Worm (Caenorhabditis elegans) whole organism, L1 larva: ENCODE results near the gene W03D2.9.

Source experiments
- C34B4.2 ChIP-seq: sonication (generic microtip); optimal IDR thresholded peaks from 2 replicates; lab custom pipeline; 2017; ENCODE audit warnings: mild to moderate bottlenecking, missing genetic modification characterization, missing compliant biosample characterization
- alr-1 ChIP-seq: fragments of 200-800 bp; sonication (Bioruptor generic); optimal IDR thresholded peaks from 2 replicates; lab custom pipeline; 2018; ENCODE audit warnings: borderline replicate concordance, mild to moderate bottlenecking, missing genetic modification characterization, missing compliant biosample characterization
- ama-1 ChIP-seq: fragments of 150-350 bp; optimal IDR thresholded peaks from 2 replicates; lab custom pipeline; 2014
- ceh-63 ChIP-seq: fragments of 200-800 bp; sonication (Bioruptor generic); optimal IDR thresholded peaks from 2 replicates; lab custom pipeline; 2018; ENCODE audit warnings: mild to moderate bottlenecking, missing genetic modification characterization, missing compliant biosample characterization
- dpl-1 ChIP-seq, 3 experiments: fragments of 150-350 bp in 2 of 3; sonication (generic microtip) in 1 of 3; optimal IDR thresholded peaks; 2 replicates each; lab custom pipeline; 2014 to 2017; ENCODE audit warnings: missing biosample characterization in 3 of 3, missing genetic modification characterization in 3 of 3, missing genetic modification reagents in 3 of 3
- efl-3 ChIP-seq: fragments of 200-800 bp; sonication (Bioruptor generic); optimal IDR thresholded peaks from 2 replicates; lab custom pipeline; 2018; ENCODE audit warnings: mild to moderate bottlenecking, missing genetic modification characterization, missing compliant biosample characterization
- egl-27 ChIP-seq, 2 experiments: fragments of 150-350 bp in 1 of 2; sonication (generic microtip); optimal IDR thresholded peaks; 3 replicates each; lab custom pipeline; 2017 to 2018; ENCODE audit warnings: missing biosample characterization in 2 of 2, missing genetic modification characterization in 2 of 2, missing genetic modification reagents in 2 of 2
- elt-2 ChIP-seq: sonication (generic microtip); optimal IDR thresholded peaks from 2 replicates; lab custom pipeline; 2016; ENCODE audit warnings: missing genetic modification characterization, mild to moderate bottlenecking, inconsistent platforms, missing compliant biosample characterization, missing genetic modification reagents
- ets-5 ChIP-seq: fragments of 200-800 bp; sonication (Bioruptor generic); IDR thresholded peaks from 2 replicates; pipeline ENCODE4 v1.3.6; 2022; ENCODE audit warnings: missing genetic modification characterization, missing compliant biosample characterization
- fkh-10 ChIP-seq: sonication (generic microtip); optimal IDR thresholded peaks from 2 replicates; lab custom pipeline; 2017; ENCODE audit warnings: missing biosample characterization, missing genetic modification reagents, missing genetic modification characterization
- grh-1 ChIP-seq: fragments of 200-800 bp; sonication (Bioruptor generic); IDR thresholded peaks from 2 replicates; pipeline ENCODE4 v1.3.6; 2022; ENCODE audit warnings: missing genetic modification reagents, missing genetic modification characterization, missing compliant biosample characterization
- hpl-2 ChIP-seq: fragments of 150-350 bp; optimal IDR thresholded peaks from 2 replicates; lab custom pipeline; 2014; ENCODE audit warnings: missing biosample characterization, missing genetic modification reagents, missing genetic modification characterization
- lin-13 ChIP-seq: fragments of 150-350 bp; optimal IDR thresholded peaks from 2 replicates; lab custom pipeline; 2014; ENCODE audit warnings: missing biosample characterization, missing genetic modification reagents, missing genetic modification characterization
- lin-15B ChIP-seq: fragments of 150-350 bp; sonication (generic microtip); optimal IDR thresholded peaks from 3 replicates; lab custom pipeline; 2014; ENCODE audit warnings: missing biosample characterization, missing genetic modification characterization
- lsy-2 ChIP-seq, 2 experiments: fragments of 150-350 bp; optimal IDR thresholded peaks; 2 replicates each; lab custom pipeline; 2014; ENCODE audit warnings: missing biosample characterization in 2 of 2, missing genetic modification characterization in 2 of 2
- mab-9 ChIP-seq: fragments of 200-800 bp; sonication (Bioruptor generic); IDR thresholded peaks from 2 replicates; pipeline ENCODE4 v1.3.6; 2022; ENCODE audit warnings: missing genetic modification reagents, missing genetic modification characterization, missing compliant biosample characterization
- mdl-1 ChIP-seq, 2 experiments: fragments of 150-350 bp; optimal IDR thresholded peaks; 2 replicates each; lab custom pipeline; 2014 to 2017; ENCODE audit warnings: missing biosample characterization in 2 of 2, missing genetic modification characterization in 2 of 2, inconsistent platforms in 1 of 2
- mef-2 ChIP-seq: fragments of 150-350 bp; optimal IDR thresholded peaks from 2 replicates; lab custom pipeline; 2014; ENCODE audit warnings: missing biosample characterization, missing genetic modification characterization
- nhr-11 ChIP-seq: fragments of 150-350 bp; optimal IDR thresholded peaks from 2 replicates; lab custom pipeline; 2014; ENCODE audit warnings: missing biosample characterization, missing genetic modification characterization
- nhr-237 ChIP-seq: fragments of 150-350 bp; optimal IDR thresholded peaks from 2 replicates; lab custom pipeline; 2014; ENCODE audit warnings: missing biosample characterization, missing genetic modification characterization
- nhr-28 ChIP-seq: fragments of 150-350 bp; optimal IDR thresholded peaks from 2 replicates; lab custom pipeline; 2014; ENCODE audit warnings: missing biosample characterization, missing genetic modification characterization
- nhr-76 ChIP-seq: sonication (generic microtip); optimal IDR thresholded peaks from 2 replicates; lab custom pipeline; 2017; ENCODE audit warnings: missing biosample characterization, missing genetic modification characterization
- nhr-77 ChIP-seq: fragments of 150-350 bp; optimal IDR thresholded peaks from 2 replicates; lab custom pipeline; 2014; ENCODE audit warnings: missing biosample characterization, missing genetic modification characterization
- pag-3 ChIP-seq: sonication (generic microtip); optimal IDR thresholded peaks from 2 replicates; lab custom pipeline; 2017; ENCODE audit warnings: missing genetic modification characterization, mild to moderate bottlenecking, missing compliant biosample characterization, antibody characterized with exemption, borderline replicate concordance; ENCODE audit not compliant: insufficient read depth
- pax-3 ChIP-seq: fragments of 200-800 bp; sonication (Bioruptor generic); optimal IDR thresholded peaks from 2 replicates; lab custom pipeline; 2018; ENCODE audit warnings: mild to moderate bottlenecking, missing genetic modification characterization, moderate library complexity, missing compliant biosample characterization
- rnt-1 ChIP-seq: sonication (generic microtip); optimal IDR thresholded peaks from 2 replicates; lab custom pipeline; 2016; ENCODE audit warnings: mild to moderate bottlenecking, missing genetic modification characterization, moderate library complexity, missing compliant biosample characterization
- skn-1 ChIP-seq: fragments of 150-350 bp; optimal IDR thresholded peaks from 2 replicates; lab custom pipeline; 2014; ENCODE audit warnings: missing biosample characterization, missing genetic modification characterization
- snpc-4 ChIP-seq: fragments of 150-350 bp; optimal IDR thresholded peaks from 2 replicates; lab custom pipeline; 2014; ENCODE audit warnings: missing biosample characterization, missing genetic modification characterization
- sox-4 ChIP-seq: sonication (generic microtip); optimal IDR thresholded peaks from 2 replicates; lab custom pipeline; 2016; ENCODE audit warnings: missing genetic modification characterization, missing compliant biosample characterization
- sptf-1 ChIP-seq: fragments of 150-350 bp; optimal IDR thresholded peaks from 2 replicates; lab custom pipeline; 2014; ENCODE audit warnings: missing biosample characterization, missing genetic modification characterization
- tbx-2 ChIP-seq: sonication (generic microtip); optimal IDR thresholded peaks from 2 replicates; lab custom pipeline; 2016; ENCODE audit warnings: missing genetic modification characterization, missing compliant biosample characterization
- unc-30 ChIP-seq: sonication (generic microtip); optimal IDR thresholded peaks from 2 replicates; lab custom pipeline; 2017; ENCODE audit warnings: missing biosample characterization, missing genetic modification characterization
- unc-62 ChIP-seq: fragments of 150-350 bp; optimal IDR thresholded peaks from 2 replicates; lab custom pipeline; 2014; ENCODE audit warnings: missing biosample characterization, missing genetic modification reagents, missing genetic modification characterization
- unc-86 ChIP-seq: sonication (generic microtip); optimal IDR thresholded peaks from 2 replicates; lab custom pipeline; 2016; ENCODE audit warnings: missing genetic modification characterization, missing compliant biosample characterization
- vab-15 ChIP-seq: sonication (generic microtip); optimal IDR thresholded peaks from 2 replicates; lab custom pipeline; 2017; ENCODE audit warnings: missing genotype, mild to moderate bottlenecking, missing genetic modification characterization, missing compliant biosample characterization
- ztf-11 ChIP-seq, 2 experiments: sonication (generic microtip); optimal IDR thresholded peaks; 2 replicates each; lab custom pipeline; 2016 to 2017; ENCODE audit warnings: missing genetic modification characterization in 2 of 2, missing biosample characterization in 1 of 2, missing compliant biosample characterization in 1 of 2

W03D2.9 gene

ce11 chrIV:4067336-4067735 lies 7.2 kb downstream of the W03D2.9 start:
- TF ChIP-seq unc-86 (tag; lab: Kevin White, UChicago) (no peak), nhr-77 (tag; lab: Kevin White, UChicago) (no peak), mab-9 (no peak), grh-1 (GFP tag; lab: Robert Waterston, UW) (no peak), sptf-1 (tag; lab: Kevin White, UChicago) (no peak), ama-1 (lab: Kevin White, UChicago) (no peak), pag-3 (tag; lab: Kevin White, UChicago) (no peak), unc-30 (tag; lab: Kevin White, UChicago) (no peak), elt-2 (tag; lab: Kevin White, UChicago) (no peak), C34B4.2 (no peak), fkh-10 (GFP tag; lab: Kevin White, UChicago) (no peak), lin-13 (no peak), alr-1 (tag; lab: Kevin White, UChicago) (no peak), pax-3 (no peak), skn-1 (no peak), unc-62 (GFP tag; lab: Kevin White, UChicago) (no peak), nhr-28 (no peak), lin-15B (tag; lab: Kevin White, UChicago) (no peak), ets-5 (GFP tag; lab: Robert Waterston, UW) (no peak), hpl-2 (GFP tag; lab: Kevin White, UChicago) (no peak)

- TF ChIP-seq sox-4 (tag; lab: Kevin White, UChicago), result no peak
- TF ChIP-seq ceh-63 (GFP tag; lab: Kevin White, UChicago), result no peak
Observed at ce11 chrIV:4063573-4063972, 10.9 kb downstream of the W03D2.9 start, which contains the start of gene ilys-6. Gene ilys-6, minus strand, starts transcription at chrIV:4063673.

ce11 chrIV:4055297-4055696 lies 19.2 kb downstream of the W03D2.9 start:
- no peak for TF ChIP-seq egl-27 (tag; optimal IDR thresholded peaks at IDR 0.05; lab: Kevin White, UChicago)
- no peak for TF ChIP-seq nhr-237 (tag; lab: Kevin White, UChicago)
- TF ChIP-seq tbx-2 (tag; lab: Kevin White, UChicago), result no peak
- no peak for TF ChIP-seq rnt-1 (tag; lab: Kevin White, UChicago)
- no peak for TF ChIP-seq nhr-76 (tag; lab: Kevin White, UChicago)
- TF ChIP-seq snpc-4 (tag; lab: Kevin White, UChicago), result no peak
- no peak for TF ChIP-seq lsy-2 (tag; optimal IDR thresholded peaks at IDR 0.05; lab: Kevin White, UChicago)
- TF ChIP-seq mdl-1 (tag; optimal IDR thresholded peaks at IDR 0.05; lab: Kevin White, UChicago), result no peak
- no peak for TF ChIP-seq efl-3
- TF ChIP-seq mef-2 (tag; lab: Kevin White, UChicago), result no peak
- TF ChIP-seq pax-3, result no peak
- TF ChIP-seq nhr-11 (tag; lab: Kevin White, UChicago), result no peak
- no peak for TF ChIP-seq ets-5 (GFP tag; lab: Robert Waterston, UW)
- TF ChIP-seq vab-15 (tag; lab: Kevin White, UChicago), result no peak
- TF ChIP-seq ztf-11 (tag; optimal IDR thresholded peaks at IDR 0.05; lab: Kevin White, UChicago), result no peak
- no peak for TF ChIP-seq dpl-1 (GFP tag; optimal IDR thresholded peaks at IDR 0.05; lab: Kevin White, UChicago)
- no peak for TF ChIP-seq lin-13

- TF ChIP-seq elt-2 (tag; lab: Kevin White, UChicago) (peak; percentile 34), efl-3 (no peak), dpl-1 (GFP tag; optimal IDR thresholded peaks at IDR 0.05; lab: Kevin White, UChicago) (no peak)
Observed at ce11 chrIV:4053405-4053804, 21.1 kb downstream of the W03D2.9 start.
